Fruit fly (Drosophila melanogaster) whole organism, prepupa: Measurements from ENCODE around the gene CG13065.

Experiments
- Blimp-1 ChIP-seq: fragments of 200-800 bp; sonication (Bioruptor generic); optimal IDR thresholded peaks from 3 replicates; lab custom pipeline; 2017; ENCODE audit warnings: missing biosample characterization, missing genetic modification characterization, mild to moderate bottlenecking, moderate library complexity, missing genetic modification reagents
- CG10631 ChIP-seq: fragments of 200-800 bp; sonication (Bioruptor generic); optimal IDR thresholded peaks from 2 replicates; lab custom pipeline; 2016; ENCODE audit warnings: missing biosample characterization, missing genetic modification characterization
- CG10669 ChIP-seq: fragments of 200-800 bp; sonication (Bioruptor generic); optimal IDR thresholded peaks from 3 replicates; lab custom pipeline; 2018; ENCODE audit warnings: missing biosample characterization, mild to moderate bottlenecking, missing genetic modification characterization, moderate library complexity
- CG11762 ChIP-seq: fragments of 200-800 bp; sonication (Bioruptor generic); optimal IDR thresholded peaks from 3 replicates; lab custom pipeline; 2016; ENCODE audit warnings: missing biosample characterization, missing genetic modification characterization; ENCODE audit not compliant: insufficient read depth
- CG15336 ChIP-seq: fragments of 200-800 bp; sonication (Bioruptor generic); IDR thresholded peaks from 2 replicates; pipeline ENCODE4 v1.3.6; 2022; ENCODE audit warnings: missing biosample characterization, missing genetic modification characterization
- CG1621 ChIP-seq: fragments of 200-800 bp; sonication (Bioruptor generic); optimal IDR thresholded peaks from 3 replicates; lab custom pipeline; 2018; ENCODE audit warnings: missing biosample characterization, mild to moderate bottlenecking, missing genetic modification characterization
- CG3032 ChIP-seq: fragments of 200-800 bp; optimal IDR thresholded peaks from 2 replicates; lab custom pipeline; 2019; ENCODE audit warnings: missing biosample characterization, mild to moderate bottlenecking, missing genetic modification characterization, moderate library complexity
- CG32006 ChIP-seq: fragments of 200-800 bp; sonication (Bioruptor generic); optimal IDR thresholded peaks from 3 replicates; lab custom pipeline; 2017; ENCODE audit warnings: missing biosample characterization, mild to moderate bottlenecking, missing genetic modification characterization
- CG4318 ChIP-seq: fragments of 200-800 bp; sonication (Bioruptor generic); optimal IDR thresholded peaks from 3 replicates; lab custom pipeline; 2017; ENCODE audit warnings: missing biosample characterization, mild to moderate bottlenecking, missing genetic modification characterization
- CG6163 ChIP-seq: fragments of 200-800 bp; sonication (Bioruptor generic); IDR thresholded peaks from 3 replicates; pipeline ENCODE4 v1.3.6; 2022; ENCODE audit warnings: missing biosample characterization, missing genetic modification characterization
- CG6276 ChIP-seq: fragments of 200-800 bp; sonication (Bioruptor generic); optimal IDR thresholded peaks from 2 replicates; lab custom pipeline; 2017; ENCODE audit warnings: missing biosample characterization, mild to moderate bottlenecking, missing genetic modification characterization
- CG6854 ChIP-seq: fragments of 200-800 bp; sonication (Bioruptor generic); optimal IDR thresholded peaks from 2 replicates; lab custom pipeline; 2017; ENCODE audit warnings: missing biosample characterization, mild to moderate bottlenecking, missing genetic modification characterization
- CG7368 ChIP-seq: fragments of 200-800 bp; sonication (Bioruptor generic); optimal IDR thresholded peaks from 3 replicates; lab custom pipeline; 2016; ENCODE audit warnings: missing biosample characterization, missing genetic modification characterization
- CG8119 ChIP-seq: fragments of 200-800 bp; sonication (Bioruptor generic); IDR thresholded peaks from 3 replicates; pipeline ENCODE4 v1.3.6; 2022; ENCODE audit warnings: missing biosample characterization, missing genetic modification characterization
- CG8319 ChIP-seq: fragments of 200-800 bp; sonication (Bioruptor generic); optimal IDR thresholded peaks from 3 replicates; lab custom pipeline; 2016; ENCODE audit warnings: missing biosample characterization, missing genetic modification characterization
- CG8632 ChIP-seq: fragments of 200-800 bp; sonication (Bioruptor generic); optimal IDR thresholded peaks from 3 replicates; lab custom pipeline; 2016; ENCODE audit warnings: missing biosample characterization, missing genetic modification characterization
- CG9139 ChIP-seq: fragments of 200-800 bp; sonication (Bioruptor generic); optimal IDR thresholded peaks from 3 replicates; lab custom pipeline; 2017; ENCODE audit warnings: missing biosample characterization, mild to moderate bottlenecking, missing genetic modification characterization
- Eip93F ChIP-seq: fragments of 200-800 bp; sonication (Bioruptor generic); optimal IDR thresholded peaks from 2 replicates; lab custom pipeline; 2016; ENCODE audit warnings: missing biosample characterization, mild to moderate bottlenecking, missing genetic modification characterization
- Ets21C ChIP-seq: fragments of 200-800 bp; sonication (Bioruptor generic); optimal IDR thresholded peaks from 3 replicates; lab custom pipeline; 2016; ENCODE audit warnings: missing biosample characterization, missing genetic modification characterization
- Gug ChIP-seq: fragments of 200-800 bp; sonication (Bioruptor generic); IDR thresholded peaks from 2 replicates; pipeline ENCODE4 v1.3.6; 2022; ENCODE audit warnings: missing biosample characterization, missing genetic modification characterization
- Hr39 ChIP-seq: fragments of 200-800 bp; sonication (Bioruptor generic); optimal IDR thresholded peaks from 2 replicates; lab custom pipeline; 2016; ENCODE audit warnings: missing biosample characterization, missing genetic modification characterization
- Met ChIP-seq: fragments of 200-800 bp; sonication (Bioruptor generic); optimal IDR thresholded peaks from 3 replicates; lab custom pipeline; 2016; ENCODE audit warnings: missing biosample characterization, missing genetic modification characterization
- achi ChIP-seq: fragments of 200-800 bp; sonication (Bioruptor generic); optimal IDR thresholded peaks from 3 replicates; lab custom pipeline; 2016; ENCODE audit warnings: missing biosample characterization, missing genetic modification characterization
- cyc ChIP-seq: fragments of 200-800 bp; sonication (Bioruptor generic); optimal IDR thresholded peaks from 3 replicates; lab custom pipeline; 2016; ENCODE audit warnings: missing biosample characterization, missing genetic modification characterization
- dac ChIP-seq: fragments of 200-800 bp; sonication (Bioruptor generic); optimal IDR thresholded peaks from 2 replicates; lab custom pipeline; 2017; ENCODE audit warnings: missing biosample characterization, mild to moderate bottlenecking, missing genetic modification characterization
- esn ChIP-seq: fragments of 200-800 bp; sonication (Bioruptor generic); optimal IDR thresholded peaks from 2 replicates; lab custom pipeline; 2016; ENCODE audit warnings: missing biosample characterization, mild to moderate bottlenecking, missing genetic modification characterization, moderate library complexity
- fd59A ChIP-seq: fragments of 200-800 bp; sonication (Bioruptor generic); optimal IDR thresholded peaks from 2 replicates; lab custom pipeline; 2017; ENCODE audit warnings: missing biosample characterization, mild to moderate bottlenecking, missing genetic modification characterization, missing genetic modification reagents
- fd85E ChIP-seq: fragments of 200-800 bp; sonication (Bioruptor generic); optimal IDR thresholded peaks from 3 replicates; lab custom pipeline; 2016; ENCODE audit warnings: missing biosample characterization, missing genetic modification characterization
- lz ChIP-seq: fragments of 200-800 bp; sonication (Bioruptor generic); optimal IDR thresholded peaks from 3 replicates; lab custom pipeline; 2016; ENCODE audit warnings: missing biosample characterization, missing genetic modification characterization
- salr ChIP-seq, 2 experiments: fragments of 200-800 bp; sonication (Bioruptor generic); optimal IDR thresholded peaks; 3 replicates each; lab custom pipeline; 2016 to 2018; ENCODE audit warnings: missing biosample characterization in 2 of 2, missing genetic modification characterization in 2 of 2, mild to moderate bottlenecking in 1 of 2
- ss ChIP-seq, 2 experiments: fragments of 200-800 bp; sonication (Bioruptor generic); optimal IDR thresholded peaks; 2 replicates in 1 of 2; 3 replicates in 1 of 2; lab custom pipeline; 2017 to 2018; ENCODE audit warnings: mild to moderate bottlenecking in 2 of 2, missing biosample characterization in 2 of 2, missing genetic modification characterization in 2 of 2, moderate library complexity in 1 of 2
- topi ChIP-seq: fragments of 200-800 bp; sonication (Bioruptor generic); optimal IDR thresholded peaks from 3 replicates; lab custom pipeline; 2016; ENCODE audit warnings: missing biosample characterization, missing genetic modification characterization
- vri ChIP-seq: fragments of 200-800 bp; sonication (Bioruptor generic); optimal IDR thresholded peaks from 3 replicates; lab custom pipeline; 2016; ENCODE audit warnings: missing biosample characterization, mild to moderate bottlenecking, missing genetic modification characterization

CG13065 gene

dm6 chr3L:16268106-16268733 lies 9.0 kb upstream of the CG13065 start, which contains the start of gene CG4950 (continued):
- TF ChIP-seq Eip93F (GFP tag; lab: Kevin White, UChicago) (no peak), cyc (GFP tag; lab: Kevin White, UChicago) (no peak), Met (GFP tag; lab: Kevin White, UChicago) (peak; percentile 33), CG4318 (GFP tag; lab: Kevin White, UChicago) (no peak), Gug (peak; percentile 42; the same call in 1 of the 2 replicates), vri (GFP tag; lab: Kevin White, UChicago) (no peak), CG6276 (GFP tag; lab: Kevin White, UChicago) (peak; percentile 25), CG6854 (GFP tag; lab: Kevin White, UChicago) (no peak), CG3032 (tag; lab: Kevin White, UChicago) (peak; percentile 69), dac (no peak), CG10669 (GFP tag; lab: Kevin White, UChicago) (peak; percentile 56), CG10631 (no peak)

dm6 chr3L:16269092-16269491 lies 8.1 kb upstream of the CG13065 start, which contains the start of gene CG13068:
TSS of gene CG13068 (plus strand) at chr3L:16269392.
- TF ChIP-seq CG1621 = no peak
- no peak for TF ChIP-seq CG6163 (GFP tag; lab: Robert Waterston, UW)
- TF ChIP-seq salr (GFP tag; optimal IDR thresholded peaks at IDR 0.05; lab: Kevin White, UChicago) = no peak
- TF ChIP-seq fd85E (GFP tag; lab: Kevin White, UChicago) = no peak
- TF ChIP-seq achi (GFP tag; lab: Kevin White, UChicago) = no peak
- TF ChIP-seq topi = no peak
- TF ChIP-seq lz (GFP tag; lab: Kevin White, UChicago) = no peak
- TF ChIP-seq CG7368 (GFP tag; lab: Kevin White, UChicago) = no peak
- no peak for TF ChIP-seq Eip93F (GFP tag; lab: Kevin White, UChicago)
- TF ChIP-seq Ets21C (GFP tag; lab: Kevin White, UChicago) = no peak
- TF ChIP-seq CG8119 (GFP tag; lab: Robert Waterston, UW) = no peak
- TF ChIP-seq CG11762 (GFP tag; lab: Kevin White, UChicago) = no peak
- no peak for TF ChIP-seq Blimp-1
- no peak for TF ChIP-seq CG10669 (GFP tag; lab: Kevin White, UChicago)
- TF ChIP-seq, all 60 proteins: peak for 0

- TF ChIP-seq CG32006 (GFP tag; lab: Kevin White, UChicago) (no peak), fd59A (GFP tag; lab: Kevin White, UChicago) (no peak), fd85E (GFP tag; lab: Kevin White, UChicago) (no peak), CG8632 (GFP tag; lab: Kevin White, UChicago) (no peak), CG9139 (GFP tag; lab: Kevin White, UChicago) (no peak), Blimp-1 (no peak), CG15336 (GFP tag; lab: Robert Waterston, UW) (no peak), Hr39 (GFP tag; lab: Kevin White, UChicago) (no peak)
- TF ChIP-seq, all 60 proteins: peak for 0
These were observed 6.4 kb upstream of the CG13065 start, which contains the start of the genes CG34248 and CG13067 for dm6 chr3L:16270802-16271332. TSS of gene CG34248 (minus strand) at chr3L:16270902. TSS of gene CG13067 (plus strand) at chr3L:16271282.

- no peak for TF ChIP-seq esn (GFP tag; lab: Kevin White, UChicago)
- no peak for TF ChIP-seq CG8319
- no peak for TF ChIP-seq CG6163 (GFP tag; lab: Robert Waterston, UW)
- peak in 1 of 2 experiments; percentile 79 for TF ChIP-seq ss (GFP tag; optimal IDR thresholded peaks at IDR 0.05; lab: Kevin White, UChicago)
These were observed 4.8 kb upstream of the CG13065 start, which contains the start of gene CG13066 for dm6 chr3L:16272338-16272959. TSS of gene CG13066 (plus strand) at chr3L:16272909.
